Fruit fly (Drosophila melanogaster) whole organism, pupa: Measurements from ENCODE around the gene CG13445.

Experiments
- CG12605 ChIP-seq: fragments of 200-800 bp; sonication (Bioruptor generic); IDR thresholded peaks from 2 replicates; pipeline ENCODE4 v1.3.6; 2022; ENCODE audit warnings: missing biosample characterization, missing genetic modification characterization
- CG14655 ChIP-seq: fragments of 200-800 bp; sonication (Bioruptor generic); optimal IDR thresholded peaks from 3 replicates; lab custom pipeline; 2017; ENCODE audit warnings: mild to moderate bottlenecking, missing biosample characterization, missing genetic modification reagents, missing genetic modification characterization

DNA sequence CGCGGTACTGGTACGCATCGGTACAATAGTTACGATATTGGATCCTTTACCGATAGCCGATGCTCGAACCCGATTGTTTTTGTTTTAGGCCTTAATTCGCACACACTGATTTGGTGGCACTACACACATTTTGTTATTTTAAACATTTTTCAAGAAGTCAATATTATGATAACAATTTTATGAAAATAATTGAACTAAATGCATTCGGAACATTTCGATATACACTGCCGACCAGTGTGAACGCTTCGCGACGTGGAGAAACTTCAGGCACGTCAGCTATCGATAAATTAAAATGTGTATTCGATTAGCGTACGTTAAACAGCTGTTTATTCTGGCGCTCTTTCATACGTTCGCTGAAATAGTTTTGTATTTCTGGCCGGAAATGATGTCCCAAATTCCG, 22.9 kb downstream of the CG13445 start, which contains the start of gene CG12713:
- TF ChIP-seq CG12605 (GFP tag; lab: Robert Waterston, UW) (no peak), CG14655 (GFP tag; lab: Kevin White, UChicago) (no peak)
